Worm (Caenorhabditis elegans) whole organism, L3 larva: ENCODE data around the gene pisy-1.

ENCODE experiments used
- ama-1 ChIP-seq: fragments of 150-350 bp; optimal IDR thresholded peaks from 2 replicates; lab custom pipeline; 2018
- elt-1 ChIP-seq: fragments of 150-350 bp; optimal IDR thresholded peaks from 2 replicates; lab custom pipeline; 2014; ENCODE audit warnings: missing biosample characterization, missing genetic modification characterization
- elt-2 ChIP-seq: sonication (generic microtip); optimal IDR thresholded peaks from 2 replicates; lab custom pipeline; 2016; ENCODE audit warnings: missing genetic modification reagents, mild to moderate bottlenecking, missing genetic modification characterization, missing compliant biosample characterization
- lin-15B ChIP-seq: fragments of 150-350 bp; optimal IDR thresholded peaks from 2 replicates; lab custom pipeline; 2014; ENCODE audit warnings: missing biosample characterization, missing genetic modification characterization
- mdl-1 ChIP-seq: fragments of 150-350 bp; optimal IDR thresholded peaks from 2 replicates; lab custom pipeline; 2014; ENCODE audit warnings: missing biosample characterization, missing genetic modification characterization
- nhr-25 ChIP-seq: sonication (generic microtip); optimal IDR thresholded peaks from 2 replicates; lab custom pipeline; 2017; ENCODE audit warnings: missing biosample characterization, missing genetic modification characterization
- nhr-28 ChIP-seq: fragments of 150-350 bp; optimal IDR thresholded peaks from 2 replicates; lab custom pipeline; 2014; ENCODE audit warnings: missing biosample characterization, missing genetic modification characterization
- nhr-77 ChIP-seq: fragments of 150-350 bp; optimal IDR thresholded peaks from 2 replicates; lab custom pipeline; 2014; ENCODE audit warnings: missing biosample characterization, missing genetic modification characterization
- pha-4 ChIP-seq: fragments of 150-350 bp; optimal IDR thresholded peaks from 2 replicates; lab custom pipeline; 2014; ENCODE audit warnings: missing biosample characterization, missing genetic modification reagents, missing genetic modification characterization
- tbx-2 ChIP-seq: sonication (generic microtip); optimal IDR thresholded peaks from 2 replicates; lab custom pipeline; 2016; ENCODE audit warnings: mild to moderate bottlenecking, missing genetic modification characterization, missing compliant biosample characterization
- ztf-11 ChIP-seq: fragments of 150-350 bp; optimal IDR thresholded peaks from 2 replicates; lab custom pipeline; 2014; ENCODE audit warnings: missing biosample characterization, missing genetic modification characterization

DNA sequence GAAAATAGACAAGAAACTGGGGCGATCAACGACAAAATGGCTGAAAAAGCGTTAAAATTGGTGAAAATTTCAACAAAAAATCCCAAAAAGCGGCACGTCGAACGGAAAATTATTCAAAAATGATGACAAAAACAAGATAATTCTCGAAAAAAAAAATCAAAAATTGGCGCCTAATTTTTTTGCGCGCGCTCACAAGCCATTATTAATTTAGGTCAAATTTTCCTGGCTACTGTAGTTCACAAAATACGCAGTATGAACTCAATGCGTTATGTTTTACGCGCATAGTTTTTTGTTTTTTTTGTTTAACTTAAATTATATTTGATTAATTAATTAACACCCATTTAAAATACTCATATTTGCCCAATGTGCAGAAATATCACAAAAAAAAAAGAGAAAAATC is 1.2 kb upstream of the pisy-1 start:
- TF ChIP-seq ama-1, result no peak
- no peak for TF ChIP-seq nhr-28 (tag; lab: Kevin White, UChicago)
- no peak for TF ChIP-seq pha-4 (tag; lab: Kevin White, UChicago)
- no peak for TF ChIP-seq ztf-11
- TF ChIP-seq mdl-1, result no peak
- no peak for TF ChIP-seq lin-15B (tag; lab: Kevin White, UChicago)
- no peak for TF ChIP-seq elt-1 (tag; lab: Kevin White, UChicago)
- TF ChIP-seq elt-2 (tag; lab: Kevin White, UChicago), result no peak
- TF ChIP-seq nhr-25 (tag; lab: Kevin White, UChicago), result no peak
- no peak for TF ChIP-seq nhr-77 (tag; lab: Kevin White, UChicago)
- no peak for TF ChIP-seq tbx-2 (tag; lab: Kevin White, UChicago)
